Worm (Caenorhabditis elegans) whole organism, mixed stage, embryonic: ENCODE data around the gene ceh-91.

Experiments used
- blmp-1 ChIP-seq: fragments of 150-350 bp; optimal IDR thresholded peaks from 2 replicates; lab custom pipeline; 2014; ENCODE audit warnings: missing biosample characterization, missing genetic modification characterization
- ceh-83 ChIP-seq: fragments of 200-800 bp; sonication (Bioruptor generic); optimal IDR thresholded peaks from 2 replicates; lab custom pipeline; 2018; ENCODE audit warnings: mild to moderate bottlenecking, missing genetic modification characterization, missing compliant biosample characterization
- ces-1 ChIP-seq: fragments of 150-350 bp; optimal IDR thresholded peaks from 2 replicates; lab custom pipeline; 2014; ENCODE audit warnings: missing biosample characterization, missing genetic modification reagents, missing genetic modification characterization
- elt-1 ChIP-seq: sonication (generic microtip); optimal IDR thresholded peaks from 2 replicates; lab custom pipeline; 2017; ENCODE audit warnings: missing genetic modification characterization, mild to moderate bottlenecking, missing compliant biosample characterization, antibody characterized with exemption, moderate library complexity, borderline replicate concordance; ENCODE audit not compliant: insufficient read depth
- nhr-12 ChIP-seq: fragments of 150-350 bp; optimal IDR thresholded peaks from 2 replicates; lab custom pipeline; 2014; ENCODE audit warnings: missing biosample characterization, missing genetic modification characterization
- nhr-237 ChIP-seq: fragments of 150-350 bp; optimal IDR thresholded peaks from 2 replicates; lab custom pipeline; 2014; ENCODE audit warnings: missing biosample characterization, missing genetic modification characterization
- nhr-28 ChIP-seq: fragments of 150-350 bp; optimal IDR thresholded peaks from 2 replicates; lab custom pipeline; 2014; ENCODE audit warnings: missing biosample characterization, missing genetic modification characterization
- pha-4 ChIP-seq: fragments of 150-350 bp; optimal IDR thresholded peaks from 2 replicates; lab custom pipeline; 2018; ENCODE audit warnings: missing biosample characterization, missing genetic modification reagents, missing genetic modification characterization
- snpc-4 ChIP-seq: fragments of 150-350 bp; optimal IDR thresholded peaks from 2 replicates; lab custom pipeline; 2014; ENCODE audit warnings: missing biosample characterization, missing genetic modification characterization
- unc-120 ChIP-seq: sonication (generic microtip); optimal IDR thresholded peaks from 2 replicates; lab custom pipeline; 2017; ENCODE audit warnings: missing genetic modification characterization, missing compliant biosample characterization; ENCODE audit not compliant: poor library complexity, severe bottlenecking
- unc-62 ChIP-seq: fragments of 150-350 bp; optimal IDR thresholded peaks from 2 replicates; lab custom pipeline; 2014; ENCODE audit warnings: missing biosample characterization, missing genetic modification reagents, missing genetic modification characterization
- ztf-11 ChIP-seq: fragments of 150-350 bp; optimal IDR thresholded peaks from 2 replicates; lab custom pipeline; 2014; ENCODE audit warnings: missing biosample characterization, missing genetic modification characterization

- TF ChIP-seq unc-120 (tag; lab: Kevin White, UChicago): no peak
- no peak for TF ChIP-seq nhr-12
- TF ChIP-seq pha-4 (tag; lab: Kevin White, UChicago): no peak
- TF ChIP-seq ces-1 (GFP tag; lab: Kevin White, UChicago): no peak
- no peak for TF ChIP-seq elt-1 (tag; lab: Kevin White, UChicago)
- TF ChIP-seq nhr-28 (tag; lab: Kevin White, UChicago): no peak
- TF ChIP-seq unc-62 (GFP tag; lab: Kevin White, UChicago): no peak
- no peak for TF ChIP-seq nhr-237 (tag; lab: Kevin White, UChicago)
- no peak for TF ChIP-seq ceh-83
- TF ChIP-seq blmp-1: no peak
- TF ChIP-seq snpc-4 (tag; lab: Kevin White, UChicago): no peak
- no peak for TF ChIP-seq ztf-11 (tag; lab: Kevin White, UChicago)
These were observed 4.2 kb upstream of the ceh-91 start, which contains the start of the genes Y66A7A.9 and Y66A7A.4 for ce11 chrIII:11612371-11612770.
